Worm (Caenorhabditis elegans): ENCODE measurements around the gene B0495.9.

Gene B0495.9

DNA sequence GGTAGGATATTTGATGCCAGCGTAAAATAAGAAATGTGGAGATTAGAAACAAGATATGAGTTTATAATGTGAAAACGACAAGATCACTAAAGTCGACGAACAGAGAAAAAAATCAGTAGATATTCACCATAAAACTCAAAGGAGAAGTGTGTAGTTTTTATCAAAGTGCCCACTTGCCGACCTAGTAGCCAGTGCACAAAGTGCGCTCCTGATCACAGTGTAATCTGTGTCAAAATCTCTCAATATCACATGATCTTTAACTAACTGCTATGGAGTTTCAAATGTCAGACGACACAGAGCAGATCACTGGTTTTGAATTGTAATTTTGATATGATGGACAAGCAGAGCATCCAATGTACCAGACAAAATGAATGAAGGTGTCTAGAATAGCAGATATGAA, 12.0 kb upstream of the B0495.9 start:
- TF ChIP-seq nhr-129 (tag; optimal IDR thresholded peaks at IDR 0.05) = peak; percentile 29
- no peak for TF ChIP-seq peb-1 (tag; optimal IDR thresholded peaks at IDR 0.05)

DNA sequence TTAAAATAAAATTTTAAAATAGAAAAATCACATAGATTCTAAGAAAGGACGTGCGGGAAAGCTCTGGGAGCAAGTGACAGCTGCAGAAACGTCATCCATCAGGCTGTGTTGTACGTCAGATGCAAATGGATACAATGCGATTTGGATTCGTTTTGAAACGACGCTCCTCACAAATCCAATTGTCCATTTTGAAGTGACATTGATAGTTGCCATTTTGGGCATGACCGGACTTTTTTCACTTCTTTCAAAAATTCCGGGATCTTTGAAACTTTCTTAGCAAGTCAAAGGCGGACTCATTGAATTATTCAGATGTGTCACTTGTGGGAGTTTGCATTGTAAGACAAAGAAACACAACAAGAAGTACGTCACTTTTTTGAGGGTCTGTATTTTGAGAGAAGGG, 10.5 kb upstream of the B0495.9 start:
- TF ChIP-seq sem-4 (tag; optimal IDR thresholded peaks at IDR 0.05) = no peak
- TF ChIP-seq unc-55 (GFP tag; optimal IDR thresholded peaks at IDR 0.05) = no peak
- TF ChIP-seq nhr-25 (tag; optimal IDR thresholded peaks at IDR 0.05) = no peak
- TF ChIP-seq dmd-4 (tag; optimal IDR thresholded peaks at IDR 0.05) = no peak
- no peak for TF ChIP-seq gmeb-1 (tag; optimal IDR thresholded peaks at IDR 0.05)
- TF ChIP-seq lin-11 (tag; optimal IDR thresholded peaks at IDR 0.05) = no peak
- no peak for TF ChIP-seq Y55F3AM.14 (GFP tag; optimal IDR thresholded peaks at IDR 0.05)
- TF ChIP-seq egl-27 (tag; optimal IDR thresholded peaks at IDR 0.05) = no peak
- no peak for TF ChIP-seq mab-5 (tag; optimal IDR thresholded peaks at IDR 0.05)

DNA sequence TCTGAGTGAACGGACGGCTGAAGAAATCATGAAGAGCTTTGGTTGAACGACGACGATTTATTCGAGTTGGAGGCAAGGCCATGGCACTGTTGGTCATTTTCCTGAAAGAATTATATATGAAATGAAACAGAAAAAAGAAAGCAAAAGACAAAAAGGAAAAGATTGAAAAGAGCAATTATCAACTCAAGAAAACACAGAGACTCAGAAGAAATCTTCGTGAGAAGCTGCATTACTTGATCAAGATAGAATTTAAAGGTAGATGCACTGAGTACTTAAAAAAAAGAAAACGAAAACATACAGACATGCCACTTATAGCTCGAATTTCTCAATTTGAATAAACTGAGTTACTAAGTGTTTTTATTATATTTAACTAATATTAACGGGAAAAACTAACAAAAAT, 10.0 kb upstream of the B0495.9 start, which contains the start of gene cpna-5:
cpna-5 (minus strand) TSS at position 101 of the 400 bp plus-strand sequence.
- no peak for TF ChIP-seq peb-1 (tag; optimal IDR thresholded peaks at IDR 0.05)
- no peak for TF ChIP-seq nhr-25 (tag; optimal IDR thresholded peaks at IDR 0.05)
- no peak for TF ChIP-seq sma-3 (GFP tag; optimal IDR thresholded peaks at IDR 0.05)
- TF ChIP-seq F13H6.1 (tag; optimal IDR thresholded peaks at IDR 0.05) = no peak
- TF ChIP-seq nhr-10 (tag; optimal IDR thresholded peaks at IDR 0.05) = no peak
- no peak for TF ChIP-seq dmd-4 (tag; optimal IDR thresholded peaks at IDR 0.05)
- TF ChIP-seq lin-11 (tag; optimal IDR thresholded peaks at IDR 0.05) = no peak
- TF ChIP-seq ceh-16 (tag; optimal IDR thresholded peaks at IDR 0.05) = no peak
- TF ChIP-seq lsy-2 (tag; optimal IDR thresholded peaks at IDR 0.05) = no peak
- no peak for TF ChIP-seq unc-55 (GFP tag; optimal IDR thresholded peaks at IDR 0.05)
- TF ChIP-seq ztf-11 (tag; optimal IDR thresholded peaks at IDR 0.05) = no peak
- no peak for TF ChIP-seq skn-1 (tag; optimal IDR thresholded peaks at IDR 0.05)

DNA sequence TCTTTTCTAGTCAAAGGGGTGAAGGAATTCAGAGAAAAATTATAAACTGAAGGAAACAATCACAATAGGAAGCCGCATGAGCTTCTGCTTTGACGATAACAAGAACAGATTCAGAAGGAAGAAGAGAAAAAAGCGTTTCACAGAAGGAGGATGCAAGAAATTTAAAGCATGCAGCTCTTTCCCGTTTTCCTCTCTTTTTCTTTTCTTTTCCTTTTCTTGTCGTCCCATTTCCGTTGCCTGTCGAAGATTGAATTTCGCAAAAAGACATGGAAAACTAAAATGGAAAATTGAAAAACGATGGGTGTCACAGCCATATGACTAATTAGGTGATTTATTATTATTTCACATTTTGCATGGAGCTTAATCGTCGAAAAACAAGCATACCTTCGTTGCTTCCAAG, 7.6 kb upstream of the B0495.9 start:
- TF ChIP-seq nhr-23 (tag; optimal IDR thresholded peaks at IDR 0.05) (no peak), sma-9 (GFP tag; optimal IDR thresholded peaks at IDR 0.05) (peak; percentile 39), sma-9 (tag; optimal IDR thresholded peaks at IDR 0.05) (no peak), crh-2 (tag; optimal IDR thresholded peaks at IDR 0.05) (no peak), aly-2 (tag; optimal IDR thresholded peaks at IDR 0.05) (no peak), lsy-2 (tag; optimal IDR thresholded peaks at IDR 0.05) (peak in 1 of 2 experiments; percentile 15), ztf-4 (tag; optimal IDR thresholded peaks at IDR 0.05) (no peak), C34F6.9 (tag; optimal IDR thresholded peaks at IDR 0.05) (peak; percentile 6), F13H6.1 (tag; optimal IDR thresholded peaks at IDR 0.05) (peak; percentile 36), sem-4 (tag; optimal IDR thresholded peaks at IDR 0.05) (no peak)

DNA sequence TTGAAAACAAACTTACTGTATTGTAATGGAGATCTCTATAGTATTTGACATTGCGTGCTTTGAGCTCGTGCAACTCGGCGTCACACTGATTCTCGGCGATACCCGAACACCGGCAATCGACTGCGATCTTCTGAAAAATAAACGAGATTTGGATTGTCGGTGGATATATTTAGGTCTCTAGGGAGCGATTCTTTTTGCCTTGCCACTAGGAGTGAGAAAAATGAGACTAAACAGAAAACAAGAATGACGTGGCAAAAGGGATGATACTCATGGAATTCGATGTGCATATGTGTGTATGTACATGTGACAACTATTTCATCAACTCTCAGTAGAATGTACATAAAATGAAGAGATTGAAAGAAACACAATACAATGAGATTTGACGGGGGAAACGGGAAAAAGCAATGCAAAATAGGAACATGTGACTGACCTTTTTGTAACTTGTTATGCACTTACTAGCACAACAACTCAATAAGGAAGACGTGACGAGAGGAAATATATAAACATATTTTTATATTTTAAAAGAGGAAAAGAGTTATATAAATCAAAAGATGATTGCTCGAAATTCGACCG, 6.2 kb upstream of the B0495.9 start:
- TF ChIP-seq unc-55 (GFP tag; optimal IDR thresholded peaks at IDR 0.05) = peak; percentile 27
- TF ChIP-seq nhr-21 (tag; optimal IDR thresholded peaks at IDR 0.05) = no peak
- no peak for TF ChIP-seq dmd-4 (tag; optimal IDR thresholded peaks at IDR 0.05)
- TF ChIP-seq sma-9 (GFP tag; optimal IDR thresholded peaks at IDR 0.05) = peak; percentile 57
- TF ChIP-seq sma-9 (tag; optimal IDR thresholded peaks at IDR 0.05) = no peak
- peak; percentile 91 for TF ChIP-seq crh-2 (tag; optimal IDR thresholded peaks at IDR 0.05)
- no peak for TF ChIP-seq gmeb-1 (tag; optimal IDR thresholded peaks at IDR 0.05)
- TF ChIP-seq C34F6.9 (tag; optimal IDR thresholded peaks at IDR 0.05) = peak; percentile 76
- TF ChIP-seq lsy-2 (tag; optimal IDR thresholded peaks at IDR 0.05) = peak in 1 of 2 experiments; percentile 49
- TF ChIP-seq nhr-129 (tag; optimal IDR thresholded peaks at IDR 0.05) = peak; percentile 29

DNA sequence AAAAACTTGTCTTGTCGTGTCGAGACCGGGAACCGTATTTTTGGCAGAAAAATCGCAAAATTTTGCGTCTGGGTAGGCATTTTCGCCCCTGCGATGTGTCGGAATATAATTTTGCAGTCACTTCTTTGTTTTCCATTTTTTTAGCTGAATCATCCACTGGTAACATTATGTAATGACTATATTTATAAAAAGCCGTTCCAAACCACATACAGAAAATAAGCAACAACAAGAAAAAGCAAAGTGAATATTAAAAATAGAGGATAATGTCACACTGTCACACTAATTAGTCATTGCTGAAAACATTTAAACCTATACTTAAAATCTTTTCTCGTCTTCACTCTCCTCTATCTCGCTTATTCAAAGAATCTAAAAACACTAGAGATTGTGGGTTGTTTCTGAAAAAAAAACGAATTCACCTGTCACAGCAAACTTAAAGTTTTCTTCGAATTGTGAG, 818 bp upstream of the B0495.9 start, which contains the start of gene sre-1:
sre-1 (plus strand) TSS at position 404 of the 454 bp plus-strand sequence.
- TF ChIP-seq ztf-4 (tag; optimal IDR thresholded peaks at IDR 0.05) (no peak), skn-1 (tag; optimal IDR thresholded peaks at IDR 0.05) (no peak), gmeb-1 (tag; optimal IDR thresholded peaks at IDR 0.05) (no peak), ama-1 (optimal IDR thresholded peaks at IDR 0.05) (no peak), unc-55 (GFP tag; optimal IDR thresholded peaks at IDR 0.05) (no peak), nhr-129 (tag; optimal IDR thresholded peaks at IDR 0.05) (no peak)

DNA sequence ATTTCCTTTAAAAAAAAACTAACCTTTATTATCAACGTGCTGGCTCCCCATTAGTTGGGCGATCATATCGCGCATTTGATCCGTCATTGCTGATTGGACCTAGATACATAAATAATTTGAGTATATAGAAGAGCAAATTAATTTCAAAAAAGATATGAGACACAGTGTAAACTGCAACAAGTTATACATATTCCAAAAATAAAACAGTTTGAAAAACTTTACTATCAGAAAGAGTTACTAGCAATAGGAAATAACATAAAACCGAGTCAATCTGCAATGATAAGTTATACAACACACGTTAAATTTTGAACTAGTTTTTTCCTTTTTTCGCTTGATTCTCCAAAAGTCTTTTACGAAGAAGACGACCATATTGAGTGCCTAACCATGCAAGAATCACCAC, 1.1 kb downstream of the B0495.9 start, which contains the start of gene luc-7L:
luc-7L (minus strand) TSS at position 101 of the 400 bp plus-strand sequence.
- TF ChIP-seq peb-1 (tag; optimal IDR thresholded peaks at IDR 0.05) (no peak), aly-2 (tag; optimal IDR thresholded peaks at IDR 0.05) (no peak), unc-39 (tag; optimal IDR thresholded peaks at IDR 0.05) (no peak)
